Worm (Caenorhabditis elegans): ENCODE results near the gene C28H8.3.

The C28H8.3 gene

DNA sequence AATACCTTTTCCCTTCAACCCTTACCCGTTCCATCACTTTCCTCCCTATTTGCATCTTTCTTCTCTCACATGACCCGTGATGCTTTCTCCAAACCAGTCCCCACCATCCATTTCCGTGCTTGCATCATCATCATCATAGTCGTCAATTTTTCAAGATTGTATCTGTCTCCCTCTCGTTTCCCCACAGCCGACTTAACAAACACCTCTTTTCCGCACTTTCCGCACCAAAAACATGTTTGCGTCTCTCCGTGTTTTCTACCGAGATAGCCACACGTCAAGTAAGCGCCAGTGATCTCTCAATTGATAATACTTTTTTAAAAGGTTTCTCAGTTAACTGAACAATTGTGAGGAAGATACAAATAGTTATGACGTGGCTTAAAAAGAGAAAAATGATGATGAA lies 29.5 kb downstream of the C28H8.3 start (continued):
- 0 out of 2 replicates have a peak, but pooled peaks have one; percentile 8 for TF ChIP-seq zfp-3 (GFP tag; conservative IDR thresholded peaks at IDR 0.05)
- no peak for TF ChIP-seq ceh-32 (tag; optimal IDR thresholded peaks at IDR 0.05; ENCODE audit: poor library complexity)
- TF ChIP-seq gei-8 (GFP tag; optimal IDR thresholded peaks at IDR 0.05): no peak
- no peak for TF ChIP-seq lin-15B (tag; optimal IDR thresholded peaks at IDR 0.05)
- no peak for TF ChIP-seq Y105C5A.15 (GFP tag; IDR thresholded peaks at IDR 0.05)
- TF ChIP-seq dpl-1 (GFP tag; optimal IDR thresholded peaks at IDR 0.05): peak; percentile 31
- no peak for TF ChIP-seq ztf-11 (tag; optimal IDR thresholded peaks at IDR 0.05)
- TF ChIP-seq nhr-25 (tag; optimal IDR thresholded peaks at IDR 0.05; ENCODE audit: borderline replicate concordance, insufficient read depth): peak; percentile 7
- no peak for TF ChIP-seq jun-1 (tag; optimal IDR thresholded peaks at IDR 0.05)
- TF ChIP-seq aha-1 (tag): peak; percentile 70
- no peak for TF ChIP-seq madf-5 (GFP tag; IDR thresholded peaks at IDR 0.05)
- peak; percentile 83 for TF ChIP-seq mxl-3 (GFP tag; optimal IDR thresholded peaks at IDR 0.05)
- TF ChIP-seq nhr-11 (tag; optimal IDR thresholded peaks at IDR 0.05): peak; percentile 64
- peak; percentile 56 for TF ChIP-seq ama-1 (optimal IDR thresholded peaks at IDR 0.05)
- peak; percentile 93 for TF ChIP-seq hlh-30 (tag; optimal IDR thresholded peaks at IDR 0.05; ENCODE audit: insufficient read depth)
- no peak for TF ChIP-seq fos-1 (tag; optimal IDR thresholded peaks at IDR 0.05)
- no peak for TF ChIP-seq F44E2.7 (GFP tag; IDR thresholded peaks at IDR 0.05)
- TF ChIP-seq T20F7.1 (GFP tag; optimal IDR thresholded peaks at IDR 0.05): no peak
- TF ChIP-seq mdt-29 (GFP tag; IDR thresholded peaks at IDR 0.05): no peak
- TF ChIP-seq tra-1 (GFP tag; IDR thresholded peaks at IDR 0.05): 0 out of 2 replicates have a peak, but pooled peaks have one; percentile 11
- TF ChIP-seq unc-39 (tag; optimal IDR thresholded peaks at IDR 0.05): no peak
- 0 out of 2 replicates have a peak, but pooled peaks have one; percentile 54 for TF ChIP-seq saeg-2 (GFP tag; IDR thresholded peaks at IDR 0.05)
- TF ChIP-seq egl-27 (tag; optimal IDR thresholded peaks at IDR 0.05): no peak
- no peak for TF ChIP-seq lin-29 (GFP tag; IDR thresholded peaks at IDR 0.05)
- no peak for TF ChIP-seq R02D3.7 (tag; optimal IDR thresholded peaks at IDR 0.05)
- no peak for TF ChIP-seq tag-97 (GFP tag; IDR thresholded peaks at IDR 0.05)
- TF ChIP-seq aly-2 (tag; optimal IDR thresholded peaks at IDR 0.05): no peak
- no peak for TF ChIP-seq ceh-44 (GFP tag; IDR thresholded peaks at IDR 0.05)
- TF ChIP-seq mep-1 (tag; optimal IDR thresholded peaks at IDR 0.05): peak; percentile 85
- no peak for TF ChIP-seq dmd-9 (GFP tag; IDR thresholded peaks at IDR 0.05)
- no peak for TF ChIP-seq snpc-4 (tag; optimal IDR thresholded peaks at IDR 0.05)
- peak; percentile 14 for TF ChIP-seq zip-2 (tag; optimal IDR thresholded peaks at IDR 0.05)
- peak; percentile 64 for TF ChIP-seq lin-39 (tag; optimal IDR thresholded peaks at IDR 0.05)
- TF ChIP-seq rbr-2 (tag; optimal IDR thresholded peaks at IDR 0.05): peak; percentile 66
- no peak for TF ChIP-seq dmd-8 (GFP tag; IDR thresholded peaks at IDR 0.05)
- TF ChIP-seq nhr-48 (tag; optimal IDR thresholded peaks at IDR 0.05): peak; percentile 84
- no peak for TF ChIP-seq ZK546.5 (tag; optimal IDR thresholded peaks at IDR 0.05)
- TF ChIP-seq egl-43 (GFP tag; IDR thresholded peaks at IDR 0.05): no peak
- peak; percentile 0 for TF ChIP-seq ceh-28 (tag; optimal IDR thresholded peaks at IDR 0.05)
- peak in 1 of 2 experiments; percentile 69 for TF ChIP-seq daf-16 (GFP tag; optimal IDR thresholded peaks at IDR 0.05)
- TF ChIP-seq daf-16 (tag; optimal IDR thresholded peaks at IDR 0.05): peak; percentile 90
- peak; percentile 24 for TF ChIP-seq nhr-102 (tag; optimal IDR thresholded peaks at IDR 0.05)
- TF ChIP-seq pha-4 (GFP tag; IDR thresholded peaks at IDR 0.05): no peak
- no peak for TF ChIP-seq pha-4 (tag; optimal IDR thresholded peaks at IDR 0.05)
- TF ChIP-seq nhr-28 (tag; optimal IDR thresholded peaks at IDR 0.05): peak; percentile 85
- TF ChIP-seq unc-130 (GFP tag; optimal IDR thresholded peaks at IDR 0.05): no peak
- TF ChIP-seq daf-19 (GFP tag; conservative IDR thresholded peaks at IDR 0.05): no peak
- peak; percentile 44 for TF ChIP-seq mes-2 (tag; optimal IDR thresholded peaks at IDR 0.05; ENCODE audit: poor library complexity, severe bottlenecking)
- peak; percentile 34 for TF ChIP-seq nhr-6 (tag; optimal IDR thresholded peaks at IDR 0.05)
- TF ChIP-seq nhr-77 (tag; optimal IDR thresholded peaks at IDR 0.05): peak; percentile 12
- TF ChIP-seq php-3 (GFP tag; IDR thresholded peaks at IDR 0.05): no peak
- TF ChIP-seq nhr-111 (GFP tag; optimal IDR thresholded peaks at IDR 0.05): no peak
- TF ChIP-seq T26A8.4 (GFP tag; IDR thresholded peaks at IDR 0.05): peak; percentile 67; the same call in 1 of the 2 replicates

All from whole organism, L4 larva.